Worm (Caenorhabditis elegans) whole organism, young adult: ENCODE data around the gene sra-12.
"Not testable (repeated sequence)": the region's sequence is repeated elsewhere in the genome, so short reads cannot be mapped to it uniquely, and the experiment has no call there.

Experiments
- F33H1.4 ChIP-seq: fragments of 200-800 bp; sonication (Bioruptor generic); IDR thresholded peaks from 2 replicates; pipeline ENCODE4 v1.3.6; 2022; ENCODE audit warnings: missing genetic modification reagents, missing genetic modification characterization, missing compliant biosample characterization
- F39B2.1 ChIP-seq: fragments of 200-800 bp; sonication (Bioruptor generic); IDR thresholded peaks from 2 replicates; pipeline ENCODE4 v1.3.6; 2022; ENCODE audit warnings: missing genetic modification reagents, missing genetic modification characterization, missing compliant biosample characterization
- F57C9.4 ChIP-seq: sonication (generic microtip); optimal IDR thresholded peaks from 2 replicates; lab custom pipeline; 2017; ENCODE audit warnings: mild to moderate bottlenecking, missing genetic modification characterization, missing compliant biosample characterization
- T26A5.8 ChIP-seq: sonication (generic microtip); optimal IDR thresholded peaks from 2 replicates; lab custom pipeline; 2016; ENCODE audit warnings: missing genetic modification characterization, missing compliant biosample characterization
- Y53G8AR.9 ChIP-seq: fragments of 200-800 bp; sonication (Bioruptor generic); conservative IDR thresholded peaks from 2 replicates; pipeline ENCODE4 v1.3.6; 2022; ENCODE audit warnings: missing genetic modification reagents, missing genetic modification characterization, missing compliant biosample characterization
- Y95B8A.8 ChIP-seq: fragments of 200-800 bp; sonication (Bioruptor generic); IDR thresholded peaks from 2 replicates; pipeline ENCODE4 v1.3.6; 2022; ENCODE audit warnings: missing genetic modification reagents, missing genetic modification characterization, missing compliant biosample characterization
- ZK185.1 ChIP-seq: sonication (generic microtip); optimal IDR thresholded peaks from 2 replicates; lab custom pipeline; 2016; ENCODE audit warnings: mild to moderate bottlenecking, missing genetic modification characterization, missing compliant biosample characterization; ENCODE audit not compliant: poor library complexity, severe bottlenecking
- ama-1 ChIP-seq, 3 experiments: fragments of 150-350 bp in 1 of 3; sonication (generic microtip) in 2 of 3; optimal IDR thresholded peaks; 2 replicates each; lab custom pipeline; 2014 to 2018; ENCODE audit warnings: missing biosample characterization in 2 of 3, missing genetic modification characterization in 2 of 3, missing genetic modification reagents in 2 of 3
- aptf-3 ChIP-seq: fragments of 200-800 bp; sonication (Bioruptor generic); IDR thresholded peaks from 2 replicates; pipeline ENCODE4 v1.3.6; 2022; ENCODE audit warnings: missing genetic modification characterization, missing compliant biosample characterization
- ccch-3 ChIP-seq: fragments of 200-800 bp; sonication (Bioruptor generic); optimal IDR thresholded peaks from 2 replicates; lab custom pipeline; 2018; ENCODE audit warnings: mild to moderate bottlenecking, missing genetic modification characterization, missing compliant biosample characterization
- cebp-1 ChIP-seq, 2 experiments: fragments of 200-800 bp in 1 of 2; sonication (Bioruptor generic) in 1 of 2; sonication (generic microtip) in 1 of 2; IDR thresholded peaks in 1 of 2; optimal IDR thresholded peaks in 1 of 2; 2 replicates each; pipeline versions ENCODE4 v1.3.6 to Lab custom; 2017 to 2022; ENCODE audit warnings: missing compliant biosample characterization in 2 of 2, missing genetic modification characterization in 2 of 2, mild to moderate bottlenecking in 1 of 2, missing genetic modification reagents in 1 of 2, moderate library complexity in 1 of 2
- die-1 ChIP-seq: sonication (generic microtip); optimal IDR thresholded peaks from 2 replicates; lab custom pipeline; 2016; ENCODE audit warnings: missing genotype, mild to moderate bottlenecking, missing genetic modification characterization, missing compliant biosample characterization
- dox-1 ChIP-seq: fragments of 200-800 bp; sonication (Bioruptor generic); IDR thresholded peaks from 2 replicates; pipeline ENCODE4 v1.3.6; 2022; ENCODE audit warnings: missing genetic modification reagents, missing genetic modification characterization, missing compliant biosample characterization
- egl-44 ChIP-seq: fragments of 200-800 bp; sonication (Bioruptor generic); IDR thresholded peaks from 2 replicates; pipeline ENCODE4 v1.3.6; 2022; ENCODE audit warnings: missing genetic modification reagents, missing genetic modification characterization, missing compliant biosample characterization
- egrh-3 ChIP-seq: fragments of 200-800 bp; sonication (Bioruptor generic); IDR thresholded peaks from 2 replicates; pipeline ENCODE4 v1.3.6; 2022; ENCODE audit warnings: missing genetic modification reagents, missing genetic modification characterization, missing compliant biosample characterization
- gei-17 ChIP-seq: fragments of 200-800 bp; sonication (Bioruptor generic); optimal IDR thresholded peaks from 2 replicates; lab custom pipeline; 2018; ENCODE audit warnings: mild to moderate bottlenecking, missing genetic modification characterization, missing compliant biosample characterization
- him-1 ChIP-seq: sonication (generic microtip); optimal IDR thresholded peaks from 2 replicates; lab custom pipeline; 2016; ENCODE audit warnings: missing genotype, missing genetic modification reagents, missing genetic modification characterization, missing compliant biosample characterization
- hmg-1.2 ChIP-seq: fragments of 200-800 bp; sonication (Bioruptor generic); IDR thresholded peaks from 2 replicates; pipeline ENCODE4 v1.3.6; 2022; ENCODE audit warnings: missing genetic modification reagents, missing genetic modification characterization, missing compliant biosample characterization
- hrde-1 ChIP-seq: sonication (generic microtip); optimal IDR thresholded peaks from 2 replicates; lab custom pipeline; 2016; ENCODE audit warnings: missing genetic modification characterization, mild to moderate bottlenecking, missing compliant biosample characterization, moderate library complexity, missing genotype, missing genetic modification reagents, borderline replicate concordance
- lag-1 ChIP-seq: fragments of 200-800 bp; sonication (Bioruptor generic); IDR thresholded peaks from 2 replicates; pipeline ENCODE4 v1.3.6; 2022; ENCODE audit warnings: missing genetic modification reagents, missing genetic modification characterization, missing compliant biosample characterization
- let-607 ChIP-seq, 2 experiments: fragments of 200-800 bp in 1 of 2; sonication (Bioruptor generic) in 1 of 2; sonication (generic microtip) in 1 of 2; optimal IDR thresholded peaks; 2 replicates each; lab custom pipeline; 2016 to 2018; ENCODE audit warnings: mild to moderate bottlenecking in 2 of 2, missing compliant biosample characterization in 2 of 2, missing genetic modification characterization in 2 of 2, moderate library complexity in 2 of 2, missing genotype in 1 of 2
- lin-26 ChIP-seq: fragments of 200-800 bp; sonication (Bioruptor generic); IDR thresholded peaks from 2 replicates; pipeline ENCODE4 v1.3.6; 2022; ENCODE audit warnings: missing genetic modification reagents, missing genetic modification characterization, missing compliant biosample characterization
- lin-35 ChIP-seq, 3 experiments: fragments of 150-350 bp in 2 of 3; sonication (generic microtip) in 1 of 3; optimal IDR thresholded peaks; 2 replicates each; lab custom pipeline; 2014 to 2018; ENCODE audit warnings: missing biosample characterization in 3 of 3, missing genetic modification characterization in 3 of 3, missing genetic modification reagents in 3 of 3
- lin-54 ChIP-seq: fragments of 200-800 bp; sonication (Bioruptor generic); optimal IDR thresholded peaks from 2 replicates; lab custom pipeline; 2018; ENCODE audit warnings: mild to moderate bottlenecking, missing genetic modification characterization, missing compliant biosample characterization
- lsl-1 ChIP-seq: fragments of 200-800 bp; sonication (Bioruptor generic); optimal IDR thresholded peaks from 2 replicates; lab custom pipeline; 2018; ENCODE audit warnings: mild to moderate bottlenecking, missing genetic modification characterization, moderate library complexity, missing compliant biosample characterization
- madf-3 ChIP-seq: fragments of 200-800 bp; sonication (Bioruptor generic); IDR thresholded peaks from 2 replicates; pipeline ENCODE4 v1.3.6; 2022; ENCODE audit warnings: missing genetic modification reagents, missing genetic modification characterization, missing compliant biosample characterization
- mcd-1 ChIP-seq: fragments of 200-800 bp; sonication (Bioruptor generic); IDR thresholded peaks from 2 replicates; pipeline ENCODE4 v1.3.6; 2022; ENCODE audit warnings: missing genetic modification reagents, missing genetic modification characterization, missing compliant biosample characterization
- nhr-80 ChIP-seq: sonication (generic microtip); optimal IDR thresholded peaks from 2 replicates; lab custom pipeline; 2016; ENCODE audit warnings: missing genetic modification characterization, missing compliant biosample characterization
- pha-4 ChIP-seq: fragments of 150-350 bp; sonication (generic microtip); optimal IDR thresholded peaks from 2 replicates; lab custom pipeline; 2014; ENCODE audit warnings: missing biosample characterization, missing genetic modification reagents, missing genetic modification characterization
- rec-8 ChIP-seq, 2 experiments: sonication (generic microtip); optimal IDR thresholded peaks; 2 replicates each; lab custom pipeline; 2016; ENCODE audit warnings: mild to moderate bottlenecking in 2 of 2, missing genetic modification characterization in 2 of 2, missing genetic modification reagents in 2 of 2, missing genotype in 2 of 2, missing biosample characterization in 1 of 2, missing compliant biosample characterization in 1 of 2, moderate library complexity in 1 of 2
- snpc-4 ChIP-seq, 5 experiments: fragments of 150-350 bp in 1 of 5; sonication (generic microtip) in 4 of 5; optimal IDR thresholded peaks; 2 replicates each; lab custom pipeline; 2014 to 2018; ENCODE audit warnings: missing genetic modification characterization in 5 of 5, missing biosample characterization in 3 of 5, antibody characterized with exemption in 2 of 5, mild to moderate bottlenecking in 2 of 5, missing compliant biosample characterization in 2 of 5, missing genotype in 2 of 5, moderate library complexity in 2 of 5, missing genetic modification reagents in 1 of 5
- tbp1 ChIP-seq: fragments of 200-800 bp; sonication (Bioruptor generic); optimal IDR thresholded peaks from 2 replicates; lab custom pipeline; 2018; ENCODE audit warnings: mild to moderate bottlenecking, missing genetic modification characterization, missing compliant biosample characterization
- xnd-1 ChIP-seq: sonication (generic microtip); optimal IDR thresholded peaks from 2 replicates; lab custom pipeline; 2016; ENCODE audit warnings: missing genotype, missing genetic modification reagents, missing genetic modification characterization, missing compliant biosample characterization
- ztf-18 ChIP-seq: sonication (generic microtip); optimal IDR thresholded peaks from 2 replicates; lab custom pipeline; 2016; ENCODE audit warnings: missing genotype, mild to moderate bottlenecking, missing genetic modification characterization, missing compliant biosample characterization
- ztf-22 ChIP-seq: fragments of 200-800 bp; sonication (Bioruptor generic); optimal IDR thresholded peaks from 2 replicates; lab custom pipeline; 2018; ENCODE audit warnings: mild to moderate bottlenecking, missing genetic modification characterization, moderate library complexity, missing compliant biosample characterization
- ztf-28 ChIP-seq: fragments of 200-800 bp; sonication (Bioruptor generic); IDR thresholded peaks from 2 replicates; pipeline ENCODE4 v1.3.6; 2022; ENCODE audit warnings: missing genetic modification reagents, missing genetic modification characterization, missing compliant biosample characterization

The sra-12 gene

ce11 chrII:10904379-10904778 is at the start of gene sra-12:
TSS of gene sra-12 (minus strand) at chrII:10904479.
- TF ChIP-seq ztf-28 (GFP tag; lab: Robert Waterston, UW); madf-3; snpc-4 (GFP tag; optimal IDR thresholded peaks at IDR 0.05; lab: Kevin White, UChicago); snpc-4 (tag; optimal IDR thresholded peaks at IDR 0.05; lab: Kevin White, UChicago): not testable (repeated sequence)

ce11 chrII:10953065-10953464 is 48.8 kb upstream of the sra-12 start, which contains the start of gene nos-1:
TSS of gene nos-1 (minus strand) at chrII:10953165.
- TF ChIP-seq lsl-1 (GFP tag; lab: Kevin White, UChicago) (peak; percentile 66), F33H1.4 (0 out of 2 replicates have a peak, but pooled peaks have one; percentile 24), let-607 (tag; optimal IDR thresholded peaks at IDR 0.05; lab: Kevin White, UChicago) (no peak)

- no peak for TF ChIP-seq xnd-1
- no peak for TF ChIP-seq aptf-3
- TF ChIP-seq pha-4 (tag; lab: Kevin White, UChicago), result no peak
- TF ChIP-seq lin-26, result 0 out of 2 replicates have a peak, but pooled peaks have one; percentile 13
- TF ChIP-seq dox-1 (GFP tag; lab: Robert Waterston, UW), result peak; percentile 45; the same call in 1 of the 2 replicates
- no peak for TF ChIP-seq die-1 (tag; lab: Kevin White, UChicago)
- TF ChIP-seq hmg-1.2 (GFP tag; lab: Robert Waterston, UW), result peak; percentile 24; the same call in 1 of the 2 replicates
- no peak for TF ChIP-seq T26A5.8 (tag; lab: Kevin White, UChicago)
- no peak for TF ChIP-seq him-1 (tag; lab: Kevin White, UChicago)
- peak; percentile 22; the same call in 1 of the 2 replicates for TF ChIP-seq cebp-1 (GFP tag; IDR thresholded peaks at IDR 0.05; lab: Robert Waterston, UW)
- peak; percentile 66 for TF ChIP-seq cebp-1 (tag; optimal IDR thresholded peaks at IDR 0.05; lab: Kevin White, UChicago)
- TF ChIP-seq tbp1 (GFP tag; lab: Kevin White, UChicago), result peak; percentile 2
- TF ChIP-seq ccch-3 (GFP tag; lab: Kevin White, UChicago), result no peak
- peak; percentile 9 for TF ChIP-seq nhr-80 (tag; lab: Kevin White, UChicago)
Observed at ce11 chrII:10950107-10950679, 45.9 kb upstream of the sra-12 start, which contains the start of gene gst-5. TSS of gene gst-5 (plus strand) at chrII:10950352.

ce11 chrII:10949383-10949782 is 45.1 kb upstream of the sra-12 start:
- no peak for TF ChIP-seq lag-1
- peak; percentile 58 for TF ChIP-seq nhr-80 (tag; lab: Kevin White, UChicago)
- no peak for TF ChIP-seq cebp-1 (GFP tag; IDR thresholded peaks at IDR 0.05; lab: Robert Waterston, UW)
- TF ChIP-seq cebp-1 (tag; optimal IDR thresholded peaks at IDR 0.05; lab: Kevin White, UChicago), result peak; percentile 56

ce11 chrII:10948236-10949025 is 44.2 kb upstream of the sra-12 start:
- no peak for TF ChIP-seq ztf-22 (GFP tag; lab: Kevin White, UChicago)
- no peak for TF ChIP-seq F39B2.1 (GFP tag; lab: Robert Waterston, UW)
- TF ChIP-seq egrh-3 (GFP tag; lab: Robert Waterston, UW), result no peak
- no peak for TF ChIP-seq gei-17 (GFP tag; lab: Kevin White, UChicago)
- no peak for TF ChIP-seq egl-44
- no peak for TF ChIP-seq hrde-1 (tag; lab: Kevin White, UChicago)
- peak; percentile 75 for TF ChIP-seq lin-54 (GFP tag; lab: Kevin White, UChicago)
- no peak for TF ChIP-seq ama-1 (optimal IDR thresholded peaks at IDR 0.05; lab: Kevin White, UChicago)
- no peak for TF ChIP-seq ama-1 (GFP tag; optimal IDR thresholded peaks at IDR 0.05; lab: Kevin White, UChicago)
- no peak for TF ChIP-seq ZK185.1
- peak; percentile 57 for TF ChIP-seq mcd-1 (GFP tag; lab: Robert Waterston, UW)
- no peak for TF ChIP-seq rec-8 (tag; optimal IDR thresholded peaks at IDR 0.05; lab: Kevin White, UChicago)
- TF ChIP-seq F57C9.4 (tag; lab: Kevin White, UChicago), result no peak
- TF ChIP-seq Y95B8A.8 (GFP tag; lab: Robert Waterston, UW), result no peak
- TF ChIP-seq lin-35 (GFP tag; optimal IDR thresholded peaks at IDR 0.05; lab: Kevin White, UChicago), result peak in 1 of 3 experiments; percentile 26
- TF ChIP-seq ztf-18 (tag; lab: Kevin White, UChicago), result no peak
- no peak for TF ChIP-seq Y53G8AR.9
